Fruit fly (Drosophila melanogaster): ENCODE measurements around the gene FoxK.

Gene FoxK

dm6 chr3L:11084557-11085231, 35.9 kb downstream of the FoxK start (continued):
- peak; percentile 90 for TF ChIP-seq ac (GFP tag; optimal IDR thresholded peaks at IDR 0.05)
- peak; percentile 94 for TF ChIP-seq CG11093 (GFP tag; IDR thresholded peaks at IDR 0.05)
- TF ChIP-seq nmo (GFP tag; optimal IDR thresholded peaks at IDR 0.05) = peak; percentile 98
- TF ChIP-seq Dip3 (GFP tag; optimal IDR thresholded peaks at IDR 0.05) = peak; percentile 89
- peak; percentile 89 for TF ChIP-seq danr (GFP tag; IDR thresholded peaks at IDR 0.05)
- TF ChIP-seq zfh2 (GFP tag; optimal IDR thresholded peaks at IDR 0.05) = peak; percentile 74
- TF ChIP-seq CG8359 (GFP tag; optimal IDR thresholded peaks at IDR 0.05; ENCODE audit: borderline replicate concordance) = peak; percentile 88
- peak; percentile 98 for TF ChIP-seq CG2712 (tag; optimal IDR thresholded peaks at IDR 0.05)
- TF ChIP-seq dimm (GFP tag; IDR thresholded peaks at IDR 0.05) = peak; percentile 90
- TF ChIP-seq D (optimal IDR thresholded peaks at IDR 0.05) = no peak
- TF ChIP-seq D (GFP tag; optimal IDR thresholded peaks at IDR 0.05) = peak; percentile 95
- TF ChIP-seq unpg (GFP tag; optimal IDR thresholded peaks at IDR 0.05) = peak; percentile 97
- peak; percentile 99 for TF ChIP-seq chm (GFP tag; IDR thresholded peaks at IDR 0.05)
- TF ChIP-seq tup (GFP tag; optimal IDR thresholded peaks at IDR 0.05) = peak; percentile 84
- peak; percentile 72 for TF ChIP-seq Sry-δ (GFP tag; optimal IDR thresholded peaks at IDR 0.05)
- TF ChIP-seq pzg (GFP tag; optimal IDR thresholded peaks at IDR 0.05) = no peak
- peak; percentile 80 for TF ChIP-seq CG9932 (GFP tag; IDR thresholded peaks at IDR 0.05)
- peak; percentile 91 for TF ChIP-seq sima (GFP tag; optimal IDR thresholded peaks at IDR 0.05)
- TF ChIP-seq pum (GFP tag; optimal IDR thresholded peaks at IDR 0.05) = peak; percentile 96
- peak; percentile 97 for TF ChIP-seq so (GFP tag; IDR thresholded peaks at IDR 0.05)
- peak; percentile 97 for TF ChIP-seq CG33557 (GFP tag; optimal IDR thresholded peaks at IDR 0.05)
- peak; percentile 78 for TF ChIP-seq CG6654 (GFP tag; optimal IDR thresholded peaks at IDR 0.05)
- peak; percentile 97 for TF ChIP-seq H2.0 (GFP tag; IDR thresholded peaks at IDR 0.05)
- TF ChIP-seq bigmax (GFP tag; optimal IDR thresholded peaks at IDR 0.05) = peak; percentile 28
- TF ChIP-seq CG2889 (GFP tag; IDR thresholded peaks at IDR 0.05) = peak; percentile 88
- peak; percentile 99 for TF ChIP-seq Med (GFP tag)
- TF ChIP-seq en (GFP tag; optimal IDR thresholded peaks at IDR 0.05) = peak; percentile 94
- peak; percentile 97 for TF ChIP-seq CoRest (tag; optimal IDR thresholded peaks at IDR 0.05)
- no peak for TF ChIP-seq Tbp (GFP tag; optimal IDR thresholded peaks at IDR 0.05)
- peak; percentile 80 for TF ChIP-seq Ravus (GFP tag; IDR thresholded peaks at IDR 0.05)
- TF ChIP-seq h (optimal IDR thresholded peaks at IDR 0.05) = no peak
- TF ChIP-seq CG7745 (tag; optimal IDR thresholded peaks at IDR 0.05) = peak; percentile 91
- TF ChIP-seq CG17829 (tag; optimal IDR thresholded peaks at IDR 0.05) = peak; percentile 97
- TF ChIP-seq emc (GFP tag; optimal IDR thresholded peaks at IDR 0.05) = peak; percentile 82
- peak; percentile 96 for TF ChIP-seq CG14441 (GFP tag; IDR thresholded peaks at IDR 0.05)
- TF ChIP-seq sug (tag; optimal IDR thresholded peaks at IDR 0.05) = peak; percentile 75
- TF ChIP-seq Xbp1 (GFP tag; optimal IDR thresholded peaks at IDR 0.05) = peak; percentile 97
- no peak for TF ChIP-seq sna (GFP tag; IDR thresholded peaks at IDR 0.05; ENCODE audit: partially characterized antibody)
- no peak for TF ChIP-seq sc (optimal IDR thresholded peaks at IDR 0.05)
- peak; percentile 94 for TF ChIP-seq sc (GFP tag; optimal IDR thresholded peaks at IDR 0.05)
- TF ChIP-seq jumu (GFP tag; optimal IDR thresholded peaks at IDR 0.05) = peak; percentile 95
- peak; percentile 89 for TF ChIP-seq CG7271 (tag; optimal IDR thresholded peaks at IDR 0.05)
- TF ChIP-seq CG1792 (GFP tag; optimal IDR thresholded peaks at IDR 0.05) = peak; percentile 95
- peak; percentile 93 for TF ChIP-seq CG12155 (GFP tag; optimal IDR thresholded peaks at IDR 0.05)
- peak; percentile 92 for TF ChIP-seq run (tag; optimal IDR thresholded peaks at IDR 0.05)
- TF ChIP-seq Chrac-16 (GFP tag; optimal IDR thresholded peaks at IDR 0.05) = peak; percentile 95
- peak; percentile 90 for TF ChIP-seq CG11456 (GFP tag; IDR thresholded peaks at IDR 0.05)
- peak; percentile 40 for TF ChIP-seq Hey (tag; optimal IDR thresholded peaks at IDR 0.05)
- peak; percentile 96 for TF ChIP-seq CG32772 (GFP tag; IDR thresholded peaks at IDR 0.05)
- TF ChIP-seq cas (GFP tag; IDR thresholded peaks at IDR 0.05) = peak; percentile 78
- peak; percentile 93 for TF ChIP-seq kah (GFP tag; optimal IDR thresholded peaks at IDR 0.05)
